Worm (Caenorhabditis elegans) whole organism, L4 larva: ENCODE results near the gene F32D8.2.

ENCODE experiments used
- F10B5.3 ChIP-seq: sonication (generic microtip); optimal IDR thresholded peaks from 2 replicates; lab custom pipeline; 2016; ENCODE audit warnings: mild to moderate bottlenecking, missing genetic modification characterization, missing compliant biosample characterization
- F37D6.2 ChIP-seq: sonication (generic microtip); optimal IDR thresholded peaks from 2 replicates; lab custom pipeline; 2016; ENCODE audit warnings: mild to moderate bottlenecking, missing genetic modification characterization, missing compliant biosample characterization
- Y5F2A.4 ChIP-seq: fragments of 200-800 bp; sonication (Bioruptor generic); optimal IDR thresholded peaks from 2 replicates; lab custom pipeline; 2018; ENCODE audit warnings: mild to moderate bottlenecking, missing genetic modification characterization, missing compliant biosample characterization
- ZK546.5 ChIP-seq, 2 experiments: sonication (generic microtip); optimal IDR thresholded peaks; 2 replicates each; lab custom pipeline; 2017; ENCODE audit warnings: missing biosample characterization in 2 of 2, missing genetic modification characterization in 2 of 2
- aly-2 ChIP-seq: sonication (generic microtip); optimal IDR thresholded peaks from 2 replicates; lab custom pipeline; 2018; ENCODE audit warnings: missing biosample characterization, missing genetic modification characterization
- ama-1 ChIP-seq: fragments of 150-350 bp; optimal IDR thresholded peaks from 2 replicates; lab custom pipeline; 2014; ENCODE audit warnings: inconsistent platforms, mixed read lengths
- arid-1 ChIP-seq: fragments of 200-800 bp; sonication (Bioruptor generic); conservative IDR thresholded peaks from 2 replicates; pipeline ENCODE4 v1.3.6; 2022; ENCODE audit warnings: missing genetic modification reagents, missing genetic modification characterization, missing compliant biosample characterization
- attf-4 ChIP-seq: sonication (generic microtip); optimal IDR thresholded peaks from 3 replicates; lab custom pipeline; 2017; ENCODE audit warnings: missing biosample characterization, missing genetic modification characterization
- ceh-20 ChIP-seq: fragments of 200-800 bp; sonication (Bioruptor generic); IDR thresholded peaks from 2 replicates; pipeline ENCODE4 v1.3.6; 2022; ENCODE audit warnings: missing genetic modification reagents, missing genetic modification characterization, missing compliant biosample characterization
- ceh-32 ChIP-seq: sonication (generic microtip); optimal IDR thresholded peaks from 2 replicates; lab custom pipeline; 2016; ENCODE audit warnings: mild to moderate bottlenecking, missing genetic modification characterization, missing compliant biosample characterization; ENCODE audit not compliant: poor library complexity
- ceh-44 ChIP-seq: fragments of 200-800 bp; sonication (Bioruptor generic); IDR thresholded peaks from 2 replicates; pipeline ENCODE4 v1.3.6; 2022; ENCODE audit warnings: missing genetic modification reagents, missing genetic modification characterization, missing compliant biosample characterization
- ctbp-1 ChIP-seq: fragments of 200-800 bp; sonication (Bioruptor generic); IDR thresholded peaks from 2 replicates; pipeline ENCODE4 v1.3.6; 2022; ENCODE audit warnings: missing genetic modification reagents, missing genetic modification characterization, missing compliant biosample characterization
- daf-12 ChIP-seq: fragments of 150-350 bp; optimal IDR thresholded peaks from 2 replicates; lab custom pipeline; 2014; ENCODE audit warnings: missing biosample characterization, missing genetic modification reagents, missing genetic modification characterization
- daf-19 ChIP-seq: fragments of 200-800 bp; sonication (Bioruptor generic); conservative IDR thresholded peaks from 2 replicates; pipeline ENCODE4 v1.3.6; 2022; ENCODE audit warnings: missing genetic modification characterization, missing compliant biosample characterization
- dmd-6 ChIP-seq: fragments of 200-800 bp; sonication (Bioruptor generic); IDR thresholded peaks from 2 replicates; pipeline ENCODE4 v1.3.6; 2022; ENCODE audit warnings: missing genetic modification reagents, missing genetic modification characterization, missing compliant biosample characterization
- dmd-9 ChIP-seq: fragments of 200-800 bp; sonication (Bioruptor generic); IDR thresholded peaks from 2 replicates; pipeline ENCODE4 v1.3.6; 2022; ENCODE audit warnings: missing genetic modification reagents, missing genetic modification characterization, missing compliant biosample characterization
- dpl-1 ChIP-seq: fragments of 150-350 bp; optimal IDR thresholded peaks from 2 replicates; lab custom pipeline; 2014; ENCODE audit warnings: missing biosample characterization, missing genetic modification reagents, missing genetic modification characterization
- duxl-1 ChIP-seq: sonication (generic microtip); optimal IDR thresholded peaks from 2 replicates; lab custom pipeline; 2016; ENCODE audit warnings: mild to moderate bottlenecking, missing genetic modification characterization, moderate library complexity, missing compliant biosample characterization; ENCODE audit not compliant: poor library complexity
- egl-27 ChIP-seq: sonication (generic microtip); optimal IDR thresholded peaks from 3 replicates; lab custom pipeline; 2017; ENCODE audit warnings: missing biosample characterization, missing genetic modification reagents, missing genetic modification characterization
- egl-43 ChIP-seq: fragments of 200-800 bp; sonication (Bioruptor generic); IDR thresholded peaks from 2 replicates; pipeline ENCODE4 v1.3.6; 2022; ENCODE audit warnings: missing genetic modification reagents, missing genetic modification characterization, missing compliant biosample characterization
- fos-1 ChIP-seq: fragments of 150-350 bp; optimal IDR thresholded peaks from 2 replicates; lab custom pipeline; 2014; ENCODE audit warnings: missing biosample characterization, missing genetic modification characterization
- hlh-30 ChIP-seq: sonication (generic microtip); optimal IDR thresholded peaks from 2 replicates; lab custom pipeline; 2017; ENCODE audit warnings: antibody characterized with exemption, mild to moderate bottlenecking, missing genetic modification characterization, missing compliant biosample characterization; ENCODE audit not compliant: insufficient read depth
- lin-13 ChIP-seq: fragments of 150-350 bp; optimal IDR thresholded peaks from 2 replicates; lab custom pipeline; 2014; ENCODE audit warnings: missing biosample characterization, missing genetic modification reagents, missing genetic modification characterization
- lin-15B ChIP-seq: fragments of 150-350 bp; sonication (generic microtip); optimal IDR thresholded peaks from 3 replicates; lab custom pipeline; 2014; ENCODE audit warnings: missing biosample characterization, missing genetic modification characterization
- lin-29 ChIP-seq: fragments of 200-800 bp; sonication (Bioruptor generic); IDR thresholded peaks from 2 replicates; pipeline ENCODE4 v1.3.6; 2022; ENCODE audit warnings: missing genetic modification reagents, missing genetic modification characterization, missing compliant biosample characterization
- lin-38 ChIP-seq: fragments of 200-800 bp; sonication (Bioruptor generic); IDR thresholded peaks from 2 replicates; pipeline ENCODE4 v1.3.6; 2022; ENCODE audit warnings: missing genetic modification reagents, missing genetic modification characterization, missing compliant biosample characterization
- lsy-2 ChIP-seq, 2 experiments: fragments of 150-350 bp in 1 of 2; sonication (generic microtip) in 1 of 2; optimal IDR thresholded peaks; 2 replicates each; lab custom pipeline; 2014 to 2017; ENCODE audit warnings: missing biosample characterization in 2 of 2, missing genetic modification characterization in 2 of 2
- mdt-29 ChIP-seq: fragments of 200-800 bp; sonication (Bioruptor generic); IDR thresholded peaks from 2 replicates; pipeline ENCODE4 v1.3.6; 2022; ENCODE audit warnings: missing genetic modification reagents, missing genetic modification characterization, missing compliant biosample characterization
- mes-2 ChIP-seq: sonication (generic microtip); optimal IDR thresholded peaks from 2 replicates; lab custom pipeline; 2016; ENCODE audit warnings: missing genotype, mild to moderate bottlenecking, missing genetic modification characterization, missing compliant biosample characterization; ENCODE audit not compliant: poor library complexity, severe bottlenecking
- mxl-2 ChIP-seq: fragments of 200-800 bp; sonication (Bioruptor generic); conservative IDR thresholded peaks from 2 replicates; pipeline ENCODE4 v1.3.6; 2022; ENCODE audit warnings: missing genetic modification reagents, missing genetic modification characterization, missing compliant biosample characterization
- mxl-3 ChIP-seq: fragments of 200-800 bp; sonication (Bioruptor generic); optimal IDR thresholded peaks from 2 replicates; lab custom pipeline; 2018; ENCODE audit warnings: mild to moderate bottlenecking, missing genetic modification characterization, missing compliant biosample characterization
- nhr-10 ChIP-seq: fragments of 150-350 bp; optimal IDR thresholded peaks from 2 replicates; lab custom pipeline; 2014; ENCODE audit warnings: missing biosample characterization, missing genetic modification characterization
- nhr-102 ChIP-seq: sonication (generic microtip); optimal IDR thresholded peaks from 2 replicates; lab custom pipeline; 2016; ENCODE audit warnings: mild to moderate bottlenecking, missing genetic modification characterization, moderate library complexity, missing compliant biosample characterization
- nhr-11 ChIP-seq: fragments of 150-350 bp; optimal IDR thresholded peaks from 2 replicates; lab custom pipeline; 2014; ENCODE audit warnings: missing biosample characterization, missing genetic modification characterization
- nhr-111 ChIP-seq: fragments of 200-800 bp; sonication (Bioruptor generic); optimal IDR thresholded peaks from 2 replicates; lab custom pipeline; 2018; ENCODE audit warnings: mild to moderate bottlenecking, missing genetic modification characterization, missing compliant biosample characterization
- nhr-25 ChIP-seq: sonication (generic microtip); optimal IDR thresholded peaks from 2 replicates; lab custom pipeline; 2017; ENCODE audit warnings: missing genetic modification characterization, mild to moderate bottlenecking, missing compliant biosample characterization, antibody characterized with exemption, moderate library complexity, borderline replicate concordance; ENCODE audit not compliant: insufficient read depth
- nhr-41 ChIP-seq: fragments of 200-800 bp; sonication (Bioruptor generic); IDR thresholded peaks from 2 replicates; pipeline ENCODE4 v1.3.6; 2022; ENCODE audit warnings: missing genetic modification reagents, missing genetic modification characterization, missing compliant biosample characterization
- nhr-48 ChIP-seq: sonication (generic microtip); optimal IDR thresholded peaks from 2 replicates; lab custom pipeline; 2016; ENCODE audit warnings: mild to moderate bottlenecking, missing genetic modification characterization, missing compliant biosample characterization
- nhr-76 ChIP-seq: fragments of 150-350 bp; optimal IDR thresholded peaks from 2 replicates; lab custom pipeline; 2014; ENCODE audit warnings: missing biosample characterization, missing genetic modification characterization
- pha-4 ChIP-seq, 2 experiments: fragments of 150-350 bp in 1 of 2; fragments of 200-800 bp in 1 of 2; sonication (Bioruptor generic) in 1 of 2; IDR thresholded peaks in 1 of 2; optimal IDR thresholded peaks in 1 of 2; 2 replicates each; pipeline versions ENCODE4 v1.3.6 to Lab custom; 2014 to 2022; ENCODE audit warnings: missing genetic modification characterization in 2 of 2, missing genetic modification reagents in 2 of 2, missing biosample characterization in 1 of 2, missing compliant biosample characterization in 1 of 2
- php-3 ChIP-seq: fragments of 200-800 bp; sonication (Bioruptor generic); IDR thresholded peaks from 2 replicates; pipeline ENCODE4 v1.3.6; 2022; ENCODE audit warnings: missing genetic modification reagents, missing genetic modification characterization, missing compliant biosample characterization
- pqm-1 ChIP-seq: sonication (generic microtip); optimal IDR thresholded peaks from 2 replicates; lab custom pipeline; 2017; ENCODE audit warnings: missing biosample characterization, missing genetic modification characterization
- rbr-2 ChIP-seq: sonication (generic microtip); optimal IDR thresholded peaks from 2 replicates; lab custom pipeline; 2016; ENCODE audit warnings: missing genotype, missing genetic modification characterization, missing compliant biosample characterization
- saeg-2 ChIP-seq: fragments of 200-800 bp; sonication (Bioruptor generic); IDR thresholded peaks from 2 replicates; pipeline ENCODE4 v1.3.6; 2022; ENCODE audit warnings: missing genetic modification reagents, missing genetic modification characterization, missing compliant biosample characterization
- skn-1 ChIP-seq: fragments of 150-350 bp; optimal IDR thresholded peaks from 2 replicates; lab custom pipeline; 2014; ENCODE audit warnings: missing biosample characterization, missing genetic modification characterization
- snpc-4 ChIP-seq: fragments of 150-350 bp; optimal IDR thresholded peaks from 2 replicates; lab custom pipeline; 2014; ENCODE audit warnings: missing biosample characterization, missing genetic modification characterization
- spr-3 ChIP-seq: fragments of 200-800 bp; sonication (Bioruptor generic); optimal IDR thresholded peaks from 2 replicates; lab custom pipeline; 2018; ENCODE audit warnings: mild to moderate bottlenecking, missing genetic modification characterization, missing compliant biosample characterization
- zfp-3 ChIP-seq: fragments of 200-800 bp; sonication (Bioruptor generic); conservative IDR thresholded peaks from 2 replicates; pipeline ENCODE4 v1.3.6; 2022; ENCODE audit warnings: missing genetic modification reagents, missing genetic modification characterization, missing compliant biosample characterization
- zip-11 ChIP-seq: fragments of 200-800 bp; sonication (Bioruptor generic); IDR thresholded peaks from 2 replicates; pipeline ENCODE4 v1.3.6; 2022; ENCODE audit warnings: missing genetic modification characterization, missing compliant biosample characterization
- ztf-7 ChIP-seq: fragments of 150-350 bp; optimal IDR thresholded peaks from 2 replicates; lab custom pipeline; 2014; ENCODE audit warnings: missing biosample characterization, missing genetic modification characterization

The F32D8.2 gene

DNA sequence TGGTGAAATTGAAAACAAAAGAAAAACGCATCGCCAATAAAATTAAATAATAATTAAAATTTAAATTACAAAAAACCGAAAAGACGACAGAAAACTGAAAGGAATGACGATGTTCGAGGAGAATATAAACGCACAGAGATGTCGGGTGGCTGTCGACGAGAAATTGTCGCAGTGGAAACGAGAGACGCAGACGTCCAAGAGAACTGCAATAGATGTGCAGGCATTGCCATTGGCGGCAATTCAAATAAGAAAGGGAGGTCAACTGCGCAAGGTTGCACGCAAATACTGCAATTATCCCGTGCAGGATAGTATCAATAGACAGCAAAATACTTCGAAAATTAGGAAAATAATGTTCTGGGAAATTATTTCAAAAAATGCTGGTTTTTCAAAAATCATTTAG lies 13.6 kb downstream of the F32D8.2 start:
- TF ChIP-seq mdt-29 (GFP tag; lab: Robert Waterston, UW) (peak; percentile 97), rbr-2 (tag; lab: Kevin White, UChicago) (peak; percentile 98), egl-27 (peak; percentile 12), nhr-76 (peak; percentile 70), dpl-1 (GFP tag; lab: Kevin White, UChicago) (peak; percentile 100), ztf-7 (peak; percentile 92), ceh-20 (GFP tag; lab: Robert Waterston, UW) (peak; percentile 99), lin-15B (peak; percentile 93), lin-13 (GFP tag; lab: Kevin White, UChicago) (peak; percentile 96), nhr-48 (tag; lab: Kevin White, UChicago) (peak; percentile 96), nhr-111 (no peak), egl-43 (GFP tag; lab: Robert Waterston, UW) (peak; percentile 94), lin-29 (GFP tag; lab: Robert Waterston, UW) (peak; percentile 88), aly-2 (tag; lab: Kevin White, UChicago) (no peak), arid-1 (GFP tag; lab: Robert Waterston, UW) (peak; percentile 96), nhr-10 (tag; lab: Kevin White, UChicago) (peak; percentile 95), F37D6.2 (peak; percentile 94), mxl-3 (GFP tag; lab: Kevin White, UChicago) (peak; percentile 97), ama-1 (lab: Kevin White, UChicago) (peak; percentile 75), ZK546.5 (tag; optimal IDR thresholded peaks at IDR 0.05; lab: Kevin White, UChicago) (peak; percentile 97 to 100), ceh-32 (tag; lab: Kevin White, UChicago) (peak; percentile 87), pha-4 (GFP tag; IDR thresholded peaks at IDR 0.05; lab: Robert Waterston, UW) (peak; percentile 98), pha-4 (tag; optimal IDR thresholded peaks at IDR 0.05; lab: Kevin White, UChicago) (peak; percentile 99), spr-3 (peak; percentile 94), duxl-1 (peak; percentile 96), nhr-25 (tag; lab: Kevin White, UChicago) (peak; percentile 98), ctbp-1 (peak; percentile 97), F10B5.3 (tag; lab: Kevin White, UChicago) (peak; percentile 93), nhr-11 (tag; lab: Kevin White, UChicago) (peak; percentile 98), lin-38 (GFP tag; lab: Robert Waterston, UW) (peak; percentile 98), dmd-9 (GFP tag; lab: Robert Waterston, UW) (peak; percentile 84), daf-12 (tag; lab: Kevin White, UChicago) (no peak), pqm-1 (peak; percentile 87), snpc-4 (tag; lab: Kevin White, UChicago) (peak; percentile 8), zip-11 (GFP tag; lab: Robert Waterston, UW) (0 out of 2 replicates have a peak, but pooled peaks have one; percentile 12), mxl-2 (peak; percentile 83), dmd-6 (peak; percentile 99), nhr-102 (peak; percentile 98), hlh-30 (tag; lab: Kevin White, UChicago) (peak; percentile 94), Y5F2A.4 (GFP tag; lab: Kevin White, UChicago) (peak; percentile 67), mes-2 (tag; lab: Kevin White, UChicago) (peak; percentile 99), php-3 (GFP tag; lab: Robert Waterston, UW) (peak; percentile 95), lsy-2 (tag; optimal IDR thresholded peaks at IDR 0.05; lab: Kevin White, UChicago) (peak; percentile 93 to 98), fos-1 (tag; lab: Kevin White, UChicago) (peak; percentile 11), daf-19 (GFP tag; lab: Robert Waterston, UW) (peak; percentile 88; the same call in 1 of the 2 replicates), skn-1 (peak; percentile 74), attf-4 (tag; lab: Kevin White, UChicago) (peak; percentile 39), saeg-2 (GFP tag; lab: Robert Waterston, UW) (peak; percentile 98), zfp-3 (GFP tag; lab: Robert Waterston, UW) (peak; percentile 98), nhr-41 (GFP tag; lab: Robert Waterston, UW) (peak; percentile 97), ceh-44 (peak; percentile 88)
